Worm (Caenorhabditis elegans) whole organism, L4 larva: Measurements from ENCODE around the gene F10E9.7.
A peak's percentile ranks its signal among the peaks of the same experiment; 100 is the strongest.

ENCODE experiments used
- D1046.2 ChIP-seq: fragments of 200-800 bp; sonication (Bioruptor generic); IDR thresholded peaks from 2 replicates; pipeline ENCODE4 v1.3.6; 2022; ENCODE audit warnings: missing genetic modification characterization, missing compliant biosample characterization
- T20F7.1 ChIP-seq: fragments of 200-800 bp; sonication (Bioruptor generic); optimal IDR thresholded peaks from 2 replicates; lab custom pipeline; 2018; ENCODE audit warnings: mild to moderate bottlenecking, missing genetic modification characterization, missing compliant biosample characterization
- Y105C5A.15 ChIP-seq: fragments of 200-800 bp; sonication (Bioruptor generic); IDR thresholded peaks from 2 replicates; pipeline ENCODE4 v1.3.6; 2022; ENCODE audit warnings: missing genetic modification characterization, missing compliant biosample characterization
- Y48G9A.11 ChIP-seq: fragments of 200-800 bp; sonication (Bioruptor generic); IDR thresholded peaks from 2 replicates; pipeline ENCODE4 v1.3.6; 2022; ENCODE audit warnings: missing genetic modification reagents, missing genetic modification characterization, missing compliant biosample characterization
- Y75B8A.6 ChIP-seq: fragments of 200-800 bp; sonication (Bioruptor generic); IDR thresholded peaks from 2 replicates; pipeline ENCODE4 v1.3.6; 2022; ENCODE audit warnings: missing genetic modification reagents, missing genetic modification characterization, missing compliant biosample characterization
- ZK546.5 ChIP-seq, 2 experiments: sonication (generic microtip); optimal IDR thresholded peaks; 2 replicates each; lab custom pipeline; 2017; ENCODE audit warnings: missing biosample characterization in 2 of 2, missing genetic modification characterization in 2 of 2
- aly-2 ChIP-seq: sonication (generic microtip); optimal IDR thresholded peaks from 2 replicates; lab custom pipeline; 2018; ENCODE audit warnings: missing biosample characterization, missing genetic modification characterization
- ceh-20 ChIP-seq: fragments of 200-800 bp; sonication (Bioruptor generic); IDR thresholded peaks from 2 replicates; pipeline ENCODE4 v1.3.6; 2022; ENCODE audit warnings: missing genetic modification reagents, missing genetic modification characterization, missing compliant biosample characterization
- ceh-44 ChIP-seq: fragments of 200-800 bp; sonication (Bioruptor generic); IDR thresholded peaks from 2 replicates; pipeline ENCODE4 v1.3.6; 2022; ENCODE audit warnings: missing genetic modification reagents, missing genetic modification characterization, missing compliant biosample characterization
- ctbp-1 ChIP-seq: fragments of 200-800 bp; sonication (Bioruptor generic); IDR thresholded peaks from 2 replicates; pipeline ENCODE4 v1.3.6; 2022; ENCODE audit warnings: missing genetic modification reagents, missing genetic modification characterization, missing compliant biosample characterization
- daf-12 ChIP-seq: fragments of 150-350 bp; optimal IDR thresholded peaks from 2 replicates; lab custom pipeline; 2014; ENCODE audit warnings: missing biosample characterization, missing genetic modification reagents, missing genetic modification characterization
- daf-16 ChIP-seq, 3 experiments: sonication (generic microtip); optimal IDR thresholded peaks; 2 replicates each; lab custom pipeline; 2016 to 2017; ENCODE audit warnings: missing genetic modification characterization in 3 of 3, missing genetic modification reagents in 3 of 3, mild to moderate bottlenecking in 2 of 3, missing compliant biosample characterization in 2 of 3, missing biosample characterization in 1 of 3, moderate library complexity in 1 of 3
- daf-19 ChIP-seq: fragments of 200-800 bp; sonication (Bioruptor generic); conservative IDR thresholded peaks from 2 replicates; pipeline ENCODE4 v1.3.6; 2022; ENCODE audit warnings: missing genetic modification characterization, missing compliant biosample characterization
- daf-8 ChIP-seq: fragments of 200-800 bp; sonication (Bioruptor generic); IDR thresholded peaks from 2 replicates; pipeline ENCODE4 v1.3.6; 2022; ENCODE audit warnings: missing genetic modification characterization, missing compliant biosample characterization
- dmd-9 ChIP-seq: fragments of 200-800 bp; sonication (Bioruptor generic); IDR thresholded peaks from 2 replicates; pipeline ENCODE4 v1.3.6; 2022; ENCODE audit warnings: missing genetic modification reagents, missing genetic modification characterization, missing compliant biosample characterization
- dpl-1 ChIP-seq: fragments of 150-350 bp; optimal IDR thresholded peaks from 2 replicates; lab custom pipeline; 2014; ENCODE audit warnings: missing biosample characterization, missing genetic modification reagents, missing genetic modification characterization
- egl-27 ChIP-seq: sonication (generic microtip); optimal IDR thresholded peaks from 3 replicates; lab custom pipeline; 2017; ENCODE audit warnings: missing biosample characterization, missing genetic modification reagents, missing genetic modification characterization
- fos-1 ChIP-seq: fragments of 150-350 bp; optimal IDR thresholded peaks from 2 replicates; lab custom pipeline; 2014; ENCODE audit warnings: missing biosample characterization, missing genetic modification characterization
- gei-8 ChIP-seq: fragments of 200-800 bp; sonication (Bioruptor generic); optimal IDR thresholded peaks from 2 replicates; lab custom pipeline; 2018; ENCODE audit warnings: mild to moderate bottlenecking, missing genetic modification characterization, missing compliant biosample characterization
- hlh-11 ChIP-seq: fragments of 200-800 bp; sonication (Bioruptor generic); optimal IDR thresholded peaks from 2 replicates; lab custom pipeline; 2018; ENCODE audit warnings: mild to moderate bottlenecking, missing genetic modification characterization, missing compliant biosample characterization
- hlh-30 ChIP-seq: sonication (generic microtip); optimal IDR thresholded peaks from 2 replicates; lab custom pipeline; 2017; ENCODE audit warnings: antibody characterized with exemption, mild to moderate bottlenecking, missing genetic modification characterization, missing compliant biosample characterization; ENCODE audit not compliant: insufficient read depth
- hmg-1.1 ChIP-seq: fragments of 200-800 bp; sonication (Bioruptor generic); IDR thresholded peaks from 2 replicates; pipeline ENCODE4 v1.3.6; 2022; ENCODE audit warnings: missing genetic modification reagents, missing genetic modification characterization, missing compliant biosample characterization
- lin-1 ChIP-seq: fragments of 200-800 bp; sonication (Bioruptor generic); IDR thresholded peaks from 2 replicates; pipeline ENCODE4 v1.3.6; 2022; ENCODE audit warnings: missing genetic modification reagents, missing genetic modification characterization, missing compliant biosample characterization
- lin-15B ChIP-seq: fragments of 150-350 bp; sonication (generic microtip); optimal IDR thresholded peaks from 3 replicates; lab custom pipeline; 2014; ENCODE audit warnings: missing biosample characterization, missing genetic modification characterization
- lin-38 ChIP-seq: fragments of 200-800 bp; sonication (Bioruptor generic); IDR thresholded peaks from 2 replicates; pipeline ENCODE4 v1.3.6; 2022; ENCODE audit warnings: missing genetic modification reagents, missing genetic modification characterization, missing compliant biosample characterization
- lin-39 ChIP-seq: fragments of 150-350 bp; optimal IDR thresholded peaks from 2 replicates; lab custom pipeline; 2014; ENCODE audit warnings: missing biosample characterization, missing genetic modification reagents, missing genetic modification characterization
- lsy-2 ChIP-seq, 2 experiments: fragments of 150-350 bp in 1 of 2; sonication (generic microtip) in 1 of 2; optimal IDR thresholded peaks; 2 replicates each; lab custom pipeline; 2014 to 2017; ENCODE audit warnings: missing biosample characterization in 2 of 2, missing genetic modification characterization in 2 of 2
- madf-5 ChIP-seq, 2 experiments: fragments of 200-800 bp; sonication (Bioruptor generic); IDR thresholded peaks; 2 replicates each; pipeline ENCODE4 v1.3.6; 2022; ENCODE audit warnings: missing compliant biosample characterization in 2 of 2, missing genetic modification characterization in 2 of 2
- mdt-29 ChIP-seq: fragments of 200-800 bp; sonication (Bioruptor generic); IDR thresholded peaks from 2 replicates; pipeline ENCODE4 v1.3.6; 2022; ENCODE audit warnings: missing genetic modification reagents, missing genetic modification characterization, missing compliant biosample characterization
- mep-1 ChIP-seq: fragments of 150-350 bp; sonication (generic microtip); optimal IDR thresholded peaks from 3 replicates; lab custom pipeline; 2014; ENCODE audit warnings: missing biosample characterization, missing genetic modification characterization
- mes-2 ChIP-seq: sonication (generic microtip); optimal IDR thresholded peaks from 2 replicates; lab custom pipeline; 2016; ENCODE audit warnings: missing genotype, mild to moderate bottlenecking, missing genetic modification characterization, missing compliant biosample characterization; ENCODE audit not compliant: poor library complexity, severe bottlenecking
- mxl-2 ChIP-seq: fragments of 200-800 bp; sonication (Bioruptor generic); conservative IDR thresholded peaks from 2 replicates; pipeline ENCODE4 v1.3.6; 2022; ENCODE audit warnings: missing genetic modification reagents, missing genetic modification characterization, missing compliant biosample characterization
- mxl-3 ChIP-seq: fragments of 200-800 bp; sonication (Bioruptor generic); optimal IDR thresholded peaks from 2 replicates; lab custom pipeline; 2018; ENCODE audit warnings: mild to moderate bottlenecking, missing genetic modification characterization, missing compliant biosample characterization
- nhr-10 ChIP-seq: fragments of 150-350 bp; optimal IDR thresholded peaks from 2 replicates; lab custom pipeline; 2014; ENCODE audit warnings: missing biosample characterization, missing genetic modification characterization
- nhr-237 ChIP-seq: sonication (generic microtip); optimal IDR thresholded peaks from 2 replicates; lab custom pipeline; 2017; ENCODE audit warnings: missing biosample characterization, missing genetic modification characterization
- nhr-28 ChIP-seq: fragments of 150-350 bp; optimal IDR thresholded peaks from 2 replicates; lab custom pipeline; 2014; ENCODE audit warnings: missing biosample characterization, missing genetic modification characterization
- php-3 ChIP-seq: fragments of 200-800 bp; sonication (Bioruptor generic); IDR thresholded peaks from 2 replicates; pipeline ENCODE4 v1.3.6; 2022; ENCODE audit warnings: missing genetic modification reagents, missing genetic modification characterization, missing compliant biosample characterization
- pqm-1 ChIP-seq: sonication (generic microtip); optimal IDR thresholded peaks from 2 replicates; lab custom pipeline; 2017; ENCODE audit warnings: missing biosample characterization, missing genetic modification characterization
- saeg-2 ChIP-seq: fragments of 200-800 bp; sonication (Bioruptor generic); IDR thresholded peaks from 2 replicates; pipeline ENCODE4 v1.3.6; 2022; ENCODE audit warnings: missing genetic modification reagents, missing genetic modification characterization, missing compliant biosample characterization
- set-16 ChIP-seq: fragments of 200-800 bp; sonication (Bioruptor generic); IDR thresholded peaks from 2 replicates; pipeline ENCODE4 v1.3.6; 2022; ENCODE audit warnings: missing genetic modification reagents, missing genetic modification characterization, missing compliant biosample characterization
- tag-97 ChIP-seq: fragments of 200-800 bp; sonication (Bioruptor generic); IDR thresholded peaks from 2 replicates; pipeline ENCODE4 v1.3.6; 2022; ENCODE audit warnings: missing genetic modification characterization, missing compliant biosample characterization
- unc-39 ChIP-seq: sonication (generic microtip); optimal IDR thresholded peaks from 2 replicates; lab custom pipeline; 2017; ENCODE audit warnings: missing biosample characterization, missing genetic modification characterization
- vab-7 ChIP-seq: fragments of 200-800 bp; sonication (Bioruptor generic); IDR thresholded peaks from 2 replicates; pipeline ENCODE4 v1.3.6; 2022; ENCODE audit warnings: missing genetic modification reagents, missing genetic modification characterization, missing compliant biosample characterization
- zag-1 ChIP-seq: fragments of 150-350 bp; optimal IDR thresholded peaks from 2 replicates; lab custom pipeline; 2014; ENCODE audit warnings: missing biosample characterization, missing genetic modification characterization
- zip-11 ChIP-seq: fragments of 200-800 bp; sonication (Bioruptor generic); IDR thresholded peaks from 2 replicates; pipeline ENCODE4 v1.3.6; 2022; ENCODE audit warnings: missing genetic modification characterization, missing compliant biosample characterization
- zip-2 ChIP-seq: fragments of 150-350 bp; optimal IDR thresholded peaks from 2 replicates; lab custom pipeline; 2014; ENCODE audit warnings: missing biosample characterization, missing genetic modification characterization
- ztf-11 ChIP-seq: fragments of 150-350 bp; optimal IDR thresholded peaks from 2 replicates; lab custom pipeline; 2014; ENCODE audit warnings: missing biosample characterization, missing genetic modification characterization

Gene F10E9.7

ce11 chrIII:8335585-8335984 is 28.3 kb upstream of the F10E9.7 start:
- TF ChIP-seq set-16: peak; percentile 78

DNA sequence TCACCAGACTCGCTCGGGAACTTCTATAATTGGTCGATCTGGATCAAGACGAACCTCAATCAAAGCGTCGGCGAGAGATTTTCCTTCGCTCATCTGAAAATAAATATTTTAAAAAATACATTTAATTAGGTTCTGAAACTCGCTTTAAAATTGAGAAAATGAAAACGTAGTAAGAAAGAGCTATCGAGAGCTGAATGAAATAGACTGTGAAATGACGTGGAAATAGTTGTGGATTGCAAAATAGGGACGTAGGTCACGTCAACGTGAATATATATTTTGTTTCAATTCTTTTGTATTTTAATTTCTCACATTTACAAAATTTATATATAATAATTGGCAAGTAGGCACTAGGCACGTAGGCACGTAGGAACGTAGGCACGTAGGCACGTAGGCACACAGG is 27.2 kb upstream of the F10E9.7 start, which contains the start of gene ZC262.4:
TSS of gene ZC262.4 (minus strand) at position 101 of the 400 bp plus-strand sequence.
- TF ChIP-seq hmg-1.1 (no peak), Y48G9A.11 (GFP tag; lab: Robert Waterston, UW) (no peak), zip-11 (GFP tag; lab: Robert Waterston, UW) (no peak), lin-39 (no peak), Y75B8A.6 (GFP tag; lab: Robert Waterston, UW) (no peak), hlh-30 (no peak), ceh-20 (GFP tag; lab: Robert Waterston, UW) (no peak), ZK546.5 (tag; optimal IDR thresholded peaks at IDR 0.05; lab: Kevin White, UChicago) (no peak), fos-1 (tag; lab: Kevin White, UChicago) (no peak), lin-38 (GFP tag; lab: Robert Waterston, UW) (no peak), daf-8 (GFP tag; lab: Robert Waterston, UW) (no peak), lsy-2 (tag; optimal IDR thresholded peaks at IDR 0.05; lab: Kevin White, UChicago) (no peak), dmd-9 (GFP tag; lab: Robert Waterston, UW) (no peak), vab-7 (no peak), daf-19 (no peak)

DNA sequence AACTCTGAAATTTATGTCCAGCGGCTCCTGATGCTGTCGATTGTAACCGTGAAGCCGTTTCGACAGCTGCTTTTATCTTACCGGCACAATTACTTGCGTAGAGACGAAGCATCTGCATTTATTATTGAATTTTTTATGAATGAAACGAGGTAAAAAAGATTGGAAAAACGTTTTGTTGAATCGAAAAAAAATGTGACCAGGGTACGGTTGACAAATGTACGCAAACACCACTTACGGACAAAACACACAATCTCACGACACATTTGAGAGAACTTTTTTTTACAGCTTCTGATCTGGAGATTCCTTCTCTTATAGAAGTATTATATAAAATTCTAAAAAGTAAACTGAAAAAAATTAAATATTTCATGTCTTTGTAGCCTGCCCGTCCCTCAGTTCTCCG is 24.5 kb upstream of the F10E9.7 start, which contains the start of the genes mrps-18A and ZC262.2:
TSS of gene mrps-18A (minus strand) at position 141 of the 400 bp plus-strand sequence.
TSS of gene ZC262.2 (plus strand) at position 284 of the 400 bp plus-strand sequence.
- TF ChIP-seq lsy-2 (tag; optimal IDR thresholded peaks at IDR 0.05; lab: Kevin White, UChicago): peak; percentile 22 to 97
- no peak for TF ChIP-seq unc-39 (tag; lab: Kevin White, UChicago)
- no peak for TF ChIP-seq tag-97 (GFP tag; lab: Robert Waterston, UW)
- TF ChIP-seq ztf-11: no peak
- no peak for TF ChIP-seq ceh-44 (GFP tag; lab: Robert Waterston, UW)
- no peak for TF ChIP-seq zip-2 (tag; lab: Kevin White, UChicago)
- peak; percentile 90 for TF ChIP-seq hlh-30
- no peak for TF ChIP-seq Y105C5A.15 (GFP tag; lab: Robert Waterston, UW)
- TF ChIP-seq aly-2 (tag; lab: Kevin White, UChicago): no peak
- TF ChIP-seq gei-8 (GFP tag; lab: Kevin White, UChicago): no peak
- no peak for TF ChIP-seq mxl-3 (GFP tag; lab: Kevin White, UChicago)
- TF ChIP-seq T20F7.1 (GFP tag; lab: Kevin White, UChicago): no peak
- TF ChIP-seq php-3 (GFP tag; lab: Robert Waterston, UW): no peak
- TF ChIP-seq madf-5 (GFP tag; IDR thresholded peaks at IDR 0.05; lab: Robert Waterston, UW): no peak
- no peak for TF ChIP-seq nhr-28 (tag; lab: Kevin White, UChicago)
- no peak for TF ChIP-seq hlh-11 (tag; lab: Kevin White, UChicago)
- TF ChIP-seq mxl-2 (GFP tag; lab: Robert Waterston, UW): no peak
- peak; percentile 57 for TF ChIP-seq mes-2 (tag; lab: Kevin White, UChicago)
- no peak for TF ChIP-seq Y48G9A.11 (GFP tag; lab: Robert Waterston, UW)
- no peak for TF ChIP-seq daf-16 (GFP tag; optimal IDR thresholded peaks at IDR 0.05; lab: Kevin White, UChicago)
- TF ChIP-seq daf-16 (tag; optimal IDR thresholded peaks at IDR 0.05; lab: Kevin White, UChicago): peak; percentile 40
- TF ChIP-seq mep-1: peak; percentile 6
- TF ChIP-seq egl-27 (tag; lab: Kevin White, UChicago): no peak
- no peak for TF ChIP-seq lin-15B (tag; lab: Kevin White, UChicago)
- no peak for TF ChIP-seq nhr-10 (tag; lab: Kevin White, UChicago)
- no peak for TF ChIP-seq lin-38 (GFP tag; lab: Robert Waterston, UW)
- TF ChIP-seq zip-11 (GFP tag; lab: Robert Waterston, UW): no peak
- TF ChIP-seq lin-1 (GFP tag; lab: Robert Waterston, UW): no peak
- TF ChIP-seq pqm-1: no peak
- no peak for TF ChIP-seq mdt-29
- TF ChIP-seq zag-1 (tag; lab: Kevin White, UChicago): no peak
- TF ChIP-seq D1046.2 (GFP tag; lab: Robert Waterston, UW): no peak
- TF ChIP-seq nhr-237 (tag; lab: Kevin White, UChicago): no peak
- TF ChIP-seq daf-12 (tag; lab: Kevin White, UChicago): no peak
- TF ChIP-seq dpl-1 (GFP tag; lab: Kevin White, UChicago): peak; percentile 48
- TF ChIP-seq saeg-2 (GFP tag; lab: Robert Waterston, UW): no peak
- no peak for TF ChIP-seq ctbp-1 (GFP tag; lab: Robert Waterston, UW)
